Worm (Caenorhabditis elegans) whole organism, late embryonic: ENCODE data around the gene C29F9.2.

Source experiments
- C08G9.2 ChIP-seq: sonication (generic microtip); optimal IDR thresholded peaks from 2 replicates; lab custom pipeline; 2016; ENCODE audit warnings: mild to moderate bottlenecking, missing genetic modification characterization, moderate library complexity, missing compliant biosample characterization
- F13H6.1 ChIP-seq: sonication (generic microtip); optimal IDR thresholded peaks from 2 replicates; lab custom pipeline; 2016; ENCODE audit warnings: missing genetic modification characterization, missing compliant biosample characterization
- T23F11.4 ChIP-seq: fragments of 200-800 bp; sonication (Bioruptor generic); optimal IDR thresholded peaks from 2 replicates; lab custom pipeline; 2018; ENCODE audit warnings: mild to moderate bottlenecking, missing genetic modification characterization, missing compliant biosample characterization
- Y22D7AL.16 ChIP-seq: sonication (generic microtip); optimal IDR thresholded peaks from 2 replicates; lab custom pipeline; 2016; ENCODE audit warnings: missing genetic modification characterization, missing compliant biosample characterization
- ceh-14 ChIP-seq: sonication (generic microtip); optimal IDR thresholded peaks from 2 replicates; lab custom pipeline; 2016; ENCODE audit warnings: missing genotype, missing genetic modification characterization, missing compliant biosample characterization
- ceh-34 ChIP-seq: sonication (generic microtip); optimal IDR thresholded peaks from 2 replicates; lab custom pipeline; 2016; ENCODE audit warnings: mild to moderate bottlenecking, missing genetic modification characterization, missing compliant biosample characterization
- ceh-48 ChIP-seq: sonication (generic microtip); optimal IDR thresholded peaks from 2 replicates; lab custom pipeline; 2016; ENCODE audit warnings: missing genetic modification characterization, inconsistent platforms, missing compliant biosample characterization
- ceh-6 ChIP-seq: fragments of 200-800 bp; sonication (Bioruptor generic); optimal IDR thresholded peaks from 2 replicates; lab custom pipeline; 2018; ENCODE audit warnings: mild to moderate bottlenecking, missing genetic modification characterization, missing compliant biosample characterization
- dmd-4 ChIP-seq: sonication (generic microtip); optimal IDR thresholded peaks from 2 replicates; lab custom pipeline; 2016; ENCODE audit warnings: borderline replicate concordance, missing genetic modification characterization, missing compliant biosample characterization
- dve-1 ChIP-seq: sonication (generic microtip); optimal IDR thresholded peaks from 2 replicates; lab custom pipeline; 2017; ENCODE audit warnings: antibody characterized with exemption, mild to moderate bottlenecking, missing genetic modification characterization, missing compliant biosample characterization
- elt-2 ChIP-seq: sonication (generic microtip); optimal IDR thresholded peaks from 2 replicates; lab custom pipeline; 2016; ENCODE audit warnings: missing genetic modification reagents, missing genetic modification characterization, missing compliant biosample characterization
- eyg-1 ChIP-seq: sonication (generic microtip); optimal IDR thresholded peaks from 2 replicates; lab custom pipeline; 2016; ENCODE audit warnings: missing genotype, missing genetic modification characterization, missing compliant biosample characterization
- fkh-10 ChIP-seq: fragments of 150-350 bp; optimal IDR thresholded peaks from 2 replicates; lab custom pipeline; 2014; ENCODE audit warnings: missing biosample characterization, missing genetic modification reagents, missing genetic modification characterization
- hlh-30 ChIP-seq: sonication (generic microtip); optimal IDR thresholded peaks from 2 replicates; lab custom pipeline; 2017; ENCODE audit warnings: antibody characterized with exemption, missing genetic modification characterization, missing compliant biosample characterization; ENCODE audit not compliant: insufficient read depth
- hlh-8 ChIP-seq: sonication (generic microtip); optimal IDR thresholded peaks from 2 replicates; lab custom pipeline; 2016; ENCODE audit warnings: missing genotype, missing genetic modification characterization, missing compliant biosample characterization
- lim-6 ChIP-seq: sonication (generic microtip); optimal IDR thresholded peaks from 2 replicates; lab custom pipeline; 2016; ENCODE audit warnings: missing genetic modification characterization, missing compliant biosample characterization
- mec-3 ChIP-seq: sonication (generic microtip); optimal IDR thresholded peaks from 2 replicates; lab custom pipeline; 2016; ENCODE audit warnings: borderline replicate concordance, missing genetic modification characterization, missing compliant biosample characterization
- nhr-11 ChIP-seq: fragments of 150-350 bp; optimal IDR thresholded peaks from 2 replicates; lab custom pipeline; 2014; ENCODE audit warnings: missing biosample characterization, missing genetic modification characterization
- nhr-232 ChIP-seq: sonication (generic microtip); optimal IDR thresholded peaks from 2 replicates; lab custom pipeline; 2016; ENCODE audit warnings: missing genetic modification characterization, missing compliant biosample characterization
- npax-4 ChIP-seq: sonication (generic microtip); optimal IDR thresholded peaks from 2 replicates; lab custom pipeline; 2016; ENCODE audit warnings: missing genetic modification characterization, missing compliant biosample characterization
- pat-9 ChIP-seq: fragments of 200-800 bp; sonication (Bioruptor generic); optimal IDR thresholded peaks from 2 replicates; lab custom pipeline; 2018; ENCODE audit warnings: mild to moderate bottlenecking, missing genetic modification characterization, moderate library complexity, missing compliant biosample characterization
- pax-1 ChIP-seq: fragments of 150-350 bp; optimal IDR thresholded peaks from 2 replicates; lab custom pipeline; 2014; ENCODE audit warnings: missing biosample characterization, missing genetic modification characterization
- pha-2 ChIP-seq: sonication (generic microtip); optimal IDR thresholded peaks from 2 replicates; lab custom pipeline; 2017; ENCODE audit warnings: mild to moderate bottlenecking, missing genetic modification characterization, missing compliant biosample characterization
- pha-4 ChIP-seq: fragments of 150-350 bp; optimal IDR thresholded peaks from 2 replicates; lab custom pipeline; 2018; ENCODE audit warnings: missing biosample characterization, missing genetic modification reagents, missing genetic modification characterization
- pqm-1 ChIP-seq: sonication (generic microtip); optimal IDR thresholded peaks from 2 replicates; lab custom pipeline; 2016; ENCODE audit warnings: missing genetic modification characterization, missing compliant biosample characterization
- ref-2 ChIP-seq: sonication (generic microtip); optimal IDR thresholded peaks from 2 replicates; lab custom pipeline; 2016; ENCODE audit warnings: missing genetic modification characterization, missing compliant biosample characterization
- rnt-1 ChIP-seq: sonication (generic microtip); optimal IDR thresholded peaks from 2 replicates; lab custom pipeline; 2016; ENCODE audit warnings: missing genetic modification characterization, missing compliant biosample characterization
- sdc-2 ChIP-seq: sonication (generic microtip); optimal IDR thresholded peaks from 2 replicates; lab custom pipeline; 2016; ENCODE audit warnings: missing genotype, missing genetic modification characterization, missing compliant biosample characterization
- sox-2 ChIP-seq: fragments of 200-800 bp; sonication (Bioruptor generic); IDR thresholded peaks from 2 replicates; pipeline ENCODE4 v1.3.6; 2022; ENCODE audit warnings: missing genetic modification reagents, missing genetic modification characterization, missing compliant biosample characterization
- sox-4 ChIP-seq: sonication (generic microtip); optimal IDR thresholded peaks from 2 replicates; lab custom pipeline; 2017; ENCODE audit warnings: mild to moderate bottlenecking, missing genetic modification characterization, inconsistent platforms, missing compliant biosample characterization
- syd-9 ChIP-seq: sonication (generic microtip); optimal IDR thresholded peaks from 2 replicates; lab custom pipeline; 2016; ENCODE audit warnings: mild to moderate bottlenecking, missing genetic modification characterization, moderate library complexity, missing compliant biosample characterization
- tbx-7 ChIP-seq: sonication (generic microtip); optimal IDR thresholded peaks from 2 replicates; lab custom pipeline; 2016; ENCODE audit warnings: missing genotype, missing genetic modification characterization, missing compliant biosample characterization
- ttx-3 ChIP-seq: sonication (generic microtip); optimal IDR thresholded peaks from 2 replicates; lab custom pipeline; 2016; ENCODE audit warnings: missing genetic modification reagents, missing genetic modification characterization, missing compliant biosample characterization
- unc-55 ChIP-seq: sonication (generic microtip); optimal IDR thresholded peaks from 2 replicates; lab custom pipeline; 2017; ENCODE audit warnings: missing biosample characterization, missing genetic modification reagents, missing genetic modification characterization
- unc-86 ChIP-seq: sonication (generic microtip); optimal IDR thresholded peaks from 2 replicates; lab custom pipeline; 2016; ENCODE audit warnings: missing genetic modification characterization, missing compliant biosample characterization
- ztf-16 ChIP-seq: sonication (generic microtip); optimal IDR thresholded peaks from 2 replicates; lab custom pipeline; 2017; ENCODE audit warnings: missing genetic modification characterization, missing compliant biosample characterization

C29F9.2 gene

DNA sequence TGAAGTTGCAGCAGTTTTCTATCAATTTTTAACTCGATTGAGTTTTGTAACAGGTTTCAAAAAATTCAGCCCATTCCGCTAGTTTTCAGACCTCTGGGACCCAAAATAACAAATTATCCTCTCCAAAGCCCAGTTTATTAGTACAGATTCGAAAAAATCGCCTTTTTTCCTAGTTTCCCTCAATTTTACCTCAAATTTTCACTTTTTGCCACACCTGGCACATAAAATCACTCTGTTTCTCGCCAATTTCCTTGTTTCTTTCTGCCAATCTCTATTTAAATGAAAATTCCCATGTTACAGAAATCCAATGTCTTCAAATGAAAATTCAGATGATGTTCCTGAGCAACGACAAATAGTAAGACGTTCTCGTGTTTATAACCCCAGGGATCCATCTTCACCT, 1.4 kb downstream of the C29F9.2 start, which contains the start of gene pals-22:
Gene pals-22 (plus strand): TSS at position 301 of the 400 bp plus-strand sequence.
- TF ChIP-seq unc-86 (tag; lab: Kevin White, UChicago) = no peak
- no peak for TF ChIP-seq ttx-3

- TF ChIP-seq dmd-4 (no peak), sox-4 (no peak), F13H6.1 (tag; lab: Kevin White, UChicago) (no peak), ceh-6 (GFP tag; lab: Kevin White, UChicago) (no peak), ref-2 (tag; lab: Kevin White, UChicago) (no peak), Y22D7AL.16 (tag; lab: Kevin White, UChicago) (no peak), unc-55 (GFP tag; lab: Kevin White, UChicago) (no peak), syd-9 (tag; lab: Kevin White, UChicago) (no peak), elt-2 (no peak), nhr-232 (tag; lab: Kevin White, UChicago) (no peak)
Measured at ce11 chrIII:134194-134593, 3.4 kb downstream of the C29F9.2 start, which contains the start of gene pals-25. Gene pals-25 (plus strand): TSS chrIII:134494.

DNA sequence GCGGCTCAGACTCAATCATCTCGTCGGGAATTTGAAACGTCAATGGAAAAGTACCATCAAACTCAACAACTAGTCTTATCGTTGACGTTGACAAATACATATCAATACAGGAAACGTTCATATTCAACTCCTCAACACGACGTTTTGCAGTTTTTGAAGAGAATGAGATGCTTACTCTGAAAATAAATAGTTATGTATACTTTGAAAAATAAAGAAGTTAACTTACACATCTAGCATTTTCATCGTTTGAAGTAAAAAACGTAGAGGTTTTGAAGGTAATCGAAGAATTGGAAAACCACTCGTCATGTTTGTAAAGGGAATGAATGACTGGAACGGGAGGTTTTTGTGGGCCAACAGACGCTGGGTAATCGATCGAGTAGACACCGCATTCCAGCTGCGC, 10.2 kb downstream of the C29F9.2 start, which contains the start of gene fbxb-81:
Gene fbxb-81 (minus strand): TSS at position 314 of the 400 bp plus-strand sequence.
- TF ChIP-seq eyg-1 (tag; lab: Kevin White, UChicago) (no peak), T23F11.4 (GFP tag; lab: Kevin White, UChicago) (no peak), pqm-1 (tag; lab: Kevin White, UChicago) (no peak), Y22D7AL.16 (tag; lab: Kevin White, UChicago) (no peak), fkh-10 (GFP tag; lab: Kevin White, UChicago) (no peak), ceh-34 (no peak)

DNA sequence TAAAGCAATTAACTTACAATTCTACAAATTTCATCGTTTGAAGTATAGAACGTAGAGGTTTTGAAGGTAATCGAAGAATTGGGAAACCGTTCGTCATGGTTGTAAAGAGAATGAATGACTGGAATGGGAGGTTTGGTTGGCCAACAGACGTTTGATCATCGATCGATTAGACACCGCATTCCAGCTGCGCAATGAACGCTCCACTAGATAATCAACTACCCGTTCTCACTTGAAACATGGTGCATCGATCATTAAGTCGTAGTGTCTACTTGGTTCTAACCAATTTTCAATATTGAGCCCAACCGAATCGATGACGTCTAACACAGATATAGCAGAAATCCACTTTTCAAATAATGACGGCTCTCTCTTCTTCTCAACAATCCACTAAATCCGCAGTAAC, 12.4 kb downstream of the C29F9.2 start, which contains the start of gene fbxb-82:
Gene fbxb-82 (minus strand): TSS at position 101 of the 400 bp plus-strand sequence.
- TF ChIP-seq rnt-1 (tag; lab: Kevin White, UChicago) = no peak
- no peak for TF ChIP-seq pha-2 (tag; lab: Kevin White, UChicago)
- no peak for TF ChIP-seq elt-2
- no peak for TF ChIP-seq ttx-3
- no peak for TF ChIP-seq mec-3
- no peak for TF ChIP-seq sdc-2 (tag; lab: Kevin White, UChicago)
- no peak for TF ChIP-seq ceh-6 (GFP tag; lab: Kevin White, UChicago)
- TF ChIP-seq tbx-7 (tag; lab: Kevin White, UChicago) = no peak
- no peak for TF ChIP-seq lim-6 (tag; lab: Kevin White, UChicago)
- TF ChIP-seq pax-1 = no peak
- no peak for TF ChIP-seq nhr-11

DNA sequence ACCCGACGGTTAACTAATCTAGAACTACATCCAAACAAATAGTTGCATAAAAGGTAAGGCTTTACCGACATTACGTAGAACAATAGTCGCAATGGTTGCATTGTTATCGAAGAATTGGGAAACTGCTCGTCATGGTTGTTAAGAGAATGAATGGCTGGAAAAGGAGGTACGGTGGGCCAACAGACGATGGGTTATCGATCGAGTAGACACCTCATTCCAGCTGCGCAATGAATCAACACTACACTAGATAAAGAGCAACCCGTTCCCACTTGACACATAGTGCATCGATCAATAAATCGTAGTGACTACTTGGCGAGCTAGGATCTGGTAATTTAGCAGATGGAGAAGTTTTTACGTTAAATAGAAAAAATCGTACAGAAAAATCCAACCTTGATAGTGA, 14.3 kb downstream of the C29F9.2 start, which contains the start of the genes T17A3.12 and fbxb-83:
Gene T17A3.12 (minus strand): TSS at position 101 of the 400 bp plus-strand sequence.
Gene fbxb-83 (minus strand): TSS at position 134 of the 400 bp plus-strand sequence.
- TF ChIP-seq hlh-30 (tag; lab: Kevin White, UChicago) (no peak), sox-2 (GFP tag; lab: Robert Waterston, UW) (no peak), pat-9 (tag; lab: Kevin White, UChicago) (no peak)

- no peak for TF ChIP-seq ceh-48
- no peak for TF ChIP-seq unc-55 (GFP tag; lab: Kevin White, UChicago)
- TF ChIP-seq pha-2 (tag; lab: Kevin White, UChicago) = no peak
- no peak for TF ChIP-seq dve-1 (tag; lab: Kevin White, UChicago)
- TF ChIP-seq unc-86 (tag; lab: Kevin White, UChicago) = no peak
- TF ChIP-seq sox-2 (GFP tag; lab: Robert Waterston, UW) = no peak
- no peak for TF ChIP-seq npax-4 (tag; lab: Kevin White, UChicago)
- TF ChIP-seq pha-4 (tag; lab: Kevin White, UChicago) = no peak
- TF ChIP-seq syd-9 (tag; lab: Kevin White, UChicago) = no peak
- TF ChIP-seq C08G9.2 (tag; lab: Kevin White, UChicago) = no peak
- TF ChIP-seq sdc-2 (tag; lab: Kevin White, UChicago) = no peak
- TF ChIP-seq ceh-14 (tag; lab: Kevin White, UChicago) = no peak
- no peak for TF ChIP-seq hlh-8
- TF ChIP-seq ztf-16 (tag; lab: Kevin White, UChicago) = no peak
- TF ChIP-seq elt-2 = no peak
Measured at ce11 chrIII:146369-146768, 15.6 kb downstream of the C29F9.2 start, which contains the start of gene fbxb-84. Gene fbxb-84 (minus strand): TSS chrIII:146469.
